Worm (Caenorhabditis elegans) whole organism, L3 larva: ENCODE measurements around the gene sknr-1.

ENCODE experiments used
- R02D3.7 ChIP-seq: fragments of 150-350 bp; optimal IDR thresholded peaks from 2 replicates; lab custom pipeline; 2014; ENCODE audit warnings: missing biosample characterization, missing genetic modification characterization
- ZK546.5 ChIP-seq: sonication (generic microtip); optimal IDR thresholded peaks from 2 replicates; lab custom pipeline; 2017; ENCODE audit warnings: missing biosample characterization, missing genetic modification characterization
- ceh-16 ChIP-seq: sonication (generic microtip); optimal IDR thresholded peaks from 2 replicates; lab custom pipeline; 2017; ENCODE audit warnings: missing biosample characterization, missing genetic modification characterization
- ceh-28 ChIP-seq: fragments of 150-350 bp; optimal IDR thresholded peaks from 2 replicates; lab custom pipeline; 2014; ENCODE audit warnings: missing biosample characterization, missing genetic modification reagents, missing genetic modification characterization
- ceh-82 ChIP-seq: fragments of 150-350 bp; optimal IDR thresholded peaks from 2 replicates; lab custom pipeline; 2014; ENCODE audit warnings: missing biosample characterization, missing genetic modification characterization
- ceh-9 ChIP-seq: sonication (generic microtip); optimal IDR thresholded peaks from 2 replicates; lab custom pipeline; 2018; ENCODE audit warnings: missing biosample characterization, missing genetic modification characterization
- daf-12 ChIP-seq: fragments of 150-350 bp; optimal IDR thresholded peaks from 2 replicates; lab custom pipeline; 2014; ENCODE audit warnings: missing biosample characterization, missing genetic modification reagents, missing genetic modification characterization
- egl-27 ChIP-seq: sonication (generic microtip); optimal IDR thresholded peaks from 4 replicates; lab custom pipeline; 2017; ENCODE audit warnings: missing biosample characterization, missing genetic modification reagents, missing genetic modification characterization
- egl-5 ChIP-seq: fragments of 150-350 bp; optimal IDR thresholded peaks from 2 replicates; lab custom pipeline; 2017; ENCODE audit warnings: missing biosample characterization, missing genetic modification reagents, missing genetic modification characterization, inconsistent platforms
- elt-2 ChIP-seq: sonication (generic microtip); optimal IDR thresholded peaks from 2 replicates; lab custom pipeline; 2016; ENCODE audit warnings: missing genetic modification reagents, mild to moderate bottlenecking, missing genetic modification characterization, missing compliant biosample characterization
- elt-3 ChIP-seq, 3 experiments: fragments of 150-350 bp in 1 of 3; sonication (generic microtip) in 2 of 3; optimal IDR thresholded peaks; 2 replicates in 2 of 3; 4 replicates in 1 of 3; lab custom pipeline; 2014 to 2017; ENCODE audit warnings: missing biosample characterization in 3 of 3, missing genetic modification characterization in 3 of 3
- eor-1 ChIP-seq, 2 experiments: fragments of 150-350 bp; optimal IDR thresholded peaks; 2 replicates each; lab custom pipeline; 2014 to 2018; ENCODE audit warnings: missing biosample characterization in 2 of 2, missing genetic modification characterization in 2 of 2
- fkh-10 ChIP-seq: sonication (generic microtip); optimal IDR thresholded peaks from 2 replicates; lab custom pipeline; 2017; ENCODE audit warnings: missing biosample characterization, missing genetic modification reagents, missing genetic modification characterization
- fkh-2 ChIP-seq: fragments of 150-350 bp; optimal IDR thresholded peaks from 2 replicates; lab custom pipeline; 2014; ENCODE audit warnings: missing biosample characterization, missing genetic modification reagents, missing genetic modification characterization
- fos-1 ChIP-seq: fragments of 150-350 bp; optimal IDR thresholded peaks from 2 replicates; lab custom pipeline; 2014; ENCODE audit warnings: missing biosample characterization, missing genetic modification characterization
- hmg-11 ChIP-seq: sonication (generic microtip); optimal IDR thresholded peaks from 2 replicates; lab custom pipeline; 2016; ENCODE audit warnings: missing genetic modification characterization, missing compliant biosample characterization
- jun-1 ChIP-seq: fragments of 150-350 bp; optimal IDR thresholded peaks from 2 replicates; lab custom pipeline; 2014; ENCODE audit warnings: missing biosample characterization, missing genetic modification reagents, missing genetic modification characterization
- lin-15B ChIP-seq: fragments of 150-350 bp; optimal IDR thresholded peaks from 2 replicates; lab custom pipeline; 2014; ENCODE audit warnings: missing biosample characterization, missing genetic modification characterization
- lin-39 ChIP-seq: fragments of 150-350 bp; optimal IDR thresholded peaks from 2 replicates; lab custom pipeline; 2018; ENCODE audit warnings: missing biosample characterization, missing genetic modification reagents, missing genetic modification characterization
- lsy-12 ChIP-seq: sonication (generic microtip); optimal IDR thresholded peaks from 2 replicates; lab custom pipeline; 2016; ENCODE audit warnings: mild to moderate bottlenecking, missing genetic modification characterization, missing compliant biosample characterization
- mdl-1 ChIP-seq: fragments of 150-350 bp; optimal IDR thresholded peaks from 2 replicates; lab custom pipeline; 2014; ENCODE audit warnings: missing biosample characterization, missing genetic modification characterization
- mml-1 ChIP-seq: fragments of 150-350 bp; sonication (generic microtip); optimal IDR thresholded peaks from 3 replicates; lab custom pipeline; 2014; ENCODE audit warnings: missing biosample characterization, missing genetic modification characterization
- nfya-1 ChIP-seq: sonication (generic microtip); optimal IDR thresholded peaks from 2 replicates; lab custom pipeline; 2017; ENCODE audit warnings: missing genetic modification characterization, mild to moderate bottlenecking, missing compliant biosample characterization, antibody characterized with exemption, moderate library complexity; ENCODE audit not compliant: insufficient read depth
- nhr-11 ChIP-seq: fragments of 150-350 bp; optimal IDR thresholded peaks from 2 replicates; lab custom pipeline; 2014; ENCODE audit warnings: missing biosample characterization, missing genetic modification characterization
- nhr-12 ChIP-seq: fragments of 150-350 bp; optimal IDR thresholded peaks from 2 replicates; lab custom pipeline; 2014; ENCODE audit warnings: missing biosample characterization, missing genetic modification characterization
- nhr-23 ChIP-seq: fragments of 150-350 bp; optimal IDR thresholded peaks from 2 replicates; lab custom pipeline; 2014; ENCODE audit warnings: missing biosample characterization, missing genetic modification reagents, missing genetic modification characterization
- nhr-28 ChIP-seq: fragments of 150-350 bp; optimal IDR thresholded peaks from 2 replicates; lab custom pipeline; 2014; ENCODE audit warnings: missing biosample characterization, missing genetic modification characterization
- nhr-43 ChIP-seq: sonication (generic microtip); optimal IDR thresholded peaks from 2 replicates; lab custom pipeline; 2016; ENCODE audit warnings: mild to moderate bottlenecking, missing genetic modification characterization, missing compliant biosample characterization; ENCODE audit not compliant: poor library complexity, severe bottlenecking
- nhr-67 ChIP-seq: fragments of 150-350 bp; optimal IDR thresholded peaks from 2 replicates; lab custom pipeline; 2014; ENCODE audit warnings: missing biosample characterization, missing genetic modification characterization
- nhr-76 ChIP-seq: fragments of 150-350 bp; sonication (generic microtip); optimal IDR thresholded peaks from 5 replicates; lab custom pipeline; 2014; ENCODE audit warnings: missing biosample characterization, missing genetic modification characterization
- nhr-77 ChIP-seq: fragments of 150-350 bp; optimal IDR thresholded peaks from 2 replicates; lab custom pipeline; 2014; ENCODE audit warnings: missing biosample characterization, missing genetic modification characterization
- pha-4 ChIP-seq: fragments of 150-350 bp; optimal IDR thresholded peaks from 2 replicates; lab custom pipeline; 2014; ENCODE audit warnings: missing biosample characterization, missing genetic modification reagents, missing genetic modification characterization
- tbx-2 ChIP-seq: sonication (generic microtip); optimal IDR thresholded peaks from 2 replicates; lab custom pipeline; 2016; ENCODE audit warnings: mild to moderate bottlenecking, missing genetic modification characterization, missing compliant biosample characterization
- unc-39 ChIP-seq: sonication (generic microtip); optimal IDR thresholded peaks from 4 replicates; lab custom pipeline; 2017; ENCODE audit warnings: missing biosample characterization, missing genetic modification characterization
- unc-62 ChIP-seq: fragments of 150-350 bp; sonication (generic microtip); optimal IDR thresholded peaks from 4 replicates; lab custom pipeline; 2014; ENCODE audit warnings: missing biosample characterization, missing genetic modification reagents, missing genetic modification characterization
- ztf-11 ChIP-seq: fragments of 150-350 bp; optimal IDR thresholded peaks from 2 replicates; lab custom pipeline; 2014; ENCODE audit warnings: missing biosample characterization, missing genetic modification characterization
- ztf-4 ChIP-seq: fragments of 150-350 bp; optimal IDR thresholded peaks from 2 replicates; lab custom pipeline; 2014; ENCODE audit warnings: missing biosample characterization, missing genetic modification characterization

sknr-1 gene

ce11 chrV:2656159-2656558, 30.9 kb upstream of the sknr-1 start:
- TF ChIP-seq ztf-11 (tag; lab: Kevin White, UChicago) = no peak
- TF ChIP-seq elt-2 = peak; percentile 43
- no peak for TF ChIP-seq ceh-16 (tag; lab: Kevin White, UChicago)
- TF ChIP-seq lin-15B (tag; lab: Kevin White, UChicago) = no peak
- TF ChIP-seq pha-4 = peak; percentile 78

DNA sequence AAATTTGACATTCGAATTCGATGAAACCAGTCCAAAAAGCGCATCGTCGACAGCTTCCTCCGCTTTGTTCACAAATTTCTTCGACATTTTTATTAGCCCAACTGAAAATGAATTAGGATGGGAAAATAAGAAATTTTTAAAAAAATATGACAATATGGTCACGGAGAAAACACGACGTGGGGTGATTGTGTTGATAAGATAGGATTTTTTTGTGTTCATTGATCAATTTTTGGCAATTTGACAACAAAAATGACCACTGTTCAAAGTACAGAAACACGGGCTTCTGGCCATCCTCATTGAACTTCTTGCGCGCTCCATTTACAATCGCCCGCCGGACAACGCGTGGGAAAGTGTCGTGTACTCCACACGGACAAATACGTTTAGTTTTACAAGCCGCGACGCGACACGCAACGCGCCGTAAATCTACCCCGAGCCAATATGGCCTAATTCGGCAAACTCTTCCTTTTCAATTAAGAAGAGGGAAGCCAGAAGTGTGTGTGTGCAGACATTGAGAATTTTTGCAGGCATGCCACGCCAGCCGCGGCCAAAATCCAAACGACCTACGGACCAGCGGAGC, 27.4 kb upstream of the sknr-1 start, which contains the start of the genes W02H5.8 and angl-1:
TSS of gene W02H5.8 (minus strand) at position 101 of the 577 bp plus-strand sequence.
TSS of gene angl-1 (plus strand) at position 527 of the 577 bp plus-strand sequence.
- TF ChIP-seq egl-27 (tag; lab: Kevin White, UChicago) = no peak
- no peak for TF ChIP-seq nhr-28
- TF ChIP-seq mdl-1 = no peak
- no peak for TF ChIP-seq jun-1
- no peak for TF ChIP-seq egl-5 (tag; lab: Kevin White, UChicago)
- no peak for TF ChIP-seq elt-2
- TF ChIP-seq nhr-23 (tag; lab: Kevin White, UChicago) = no peak
- TF ChIP-seq nhr-11 = no peak
- no peak for TF ChIP-seq nhr-67 (tag; lab: Kevin White, UChicago)
- no peak for TF ChIP-seq fkh-2 (tag; lab: Kevin White, UChicago)
- no peak for TF ChIP-seq tbx-2 (tag; lab: Kevin White, UChicago)
- no peak for TF ChIP-seq nhr-12
- TF ChIP-seq nhr-77 = no peak
- no peak for TF ChIP-seq ceh-28 (tag; lab: Kevin White, UChicago)
- no peak for TF ChIP-seq pha-4
- TF ChIP-seq, all 47 proteins: peak for 0

DNA sequence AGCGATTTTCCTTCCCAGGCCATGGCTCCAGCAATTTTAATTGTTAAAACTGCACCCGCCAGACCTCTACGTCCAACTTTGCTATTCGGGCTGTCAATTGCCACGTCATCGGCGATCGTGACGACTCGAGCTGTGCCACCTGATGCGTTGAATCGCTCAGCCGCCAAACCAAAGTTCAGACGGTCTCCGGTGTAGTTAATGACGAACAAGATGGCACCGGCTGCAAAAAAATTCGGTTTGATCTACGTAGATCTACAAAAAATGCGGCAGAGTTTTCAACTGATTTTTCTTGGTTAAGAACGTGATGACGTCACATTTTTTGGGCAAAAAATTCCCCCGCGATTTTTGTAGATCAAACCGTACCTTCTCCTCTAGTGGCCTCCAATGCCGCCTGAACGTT, 25.7 kb upstream of the sknr-1 start:
- no peak for TF ChIP-seq ZK546.5 (tag; lab: Kevin White, UChicago)
- no peak for TF ChIP-seq ceh-82 (tag; lab: Kevin White, UChicago)
- TF ChIP-seq ztf-4 (tag; lab: Kevin White, UChicago) = no peak
- TF ChIP-seq unc-39 (tag; lab: Kevin White, UChicago) = no peak
- TF ChIP-seq ceh-9 = no peak
- no peak for TF ChIP-seq lin-15B (tag; lab: Kevin White, UChicago)
- no peak for TF ChIP-seq R02D3.7
- TF ChIP-seq jun-1 = no peak

DNA sequence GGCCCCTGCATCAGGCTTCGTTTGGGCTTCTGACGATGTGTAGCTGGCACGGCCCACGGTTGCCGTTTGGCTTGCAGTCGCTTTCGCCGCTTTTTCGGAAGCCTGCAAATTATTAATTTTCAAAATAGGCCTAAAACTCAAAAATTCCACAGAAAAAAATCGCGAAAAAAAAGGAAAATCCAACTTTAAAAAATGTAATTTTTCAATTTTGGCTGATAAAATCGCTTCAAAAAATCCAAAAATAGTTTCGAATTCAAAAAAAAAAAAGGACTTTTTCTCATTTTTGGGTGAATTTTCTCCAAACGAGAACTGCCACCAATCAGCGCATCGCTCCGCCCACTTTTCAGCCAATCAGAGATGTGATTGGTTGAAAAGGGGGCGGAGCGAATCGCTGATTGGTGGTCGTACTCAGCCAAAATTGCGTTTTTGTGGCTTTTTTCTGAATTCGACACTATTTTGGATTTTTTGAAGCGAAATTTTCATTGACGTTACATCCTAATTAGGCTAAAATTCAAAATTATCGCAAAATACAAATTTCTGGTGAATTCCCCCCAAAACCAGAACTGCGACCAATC, 22.0 kb upstream of the sknr-1 start:
- no peak for TF ChIP-seq R02D3.7
- TF ChIP-seq nfya-1 (tag; lab: Kevin White, UChicago) = peak; percentile 86

DNA sequence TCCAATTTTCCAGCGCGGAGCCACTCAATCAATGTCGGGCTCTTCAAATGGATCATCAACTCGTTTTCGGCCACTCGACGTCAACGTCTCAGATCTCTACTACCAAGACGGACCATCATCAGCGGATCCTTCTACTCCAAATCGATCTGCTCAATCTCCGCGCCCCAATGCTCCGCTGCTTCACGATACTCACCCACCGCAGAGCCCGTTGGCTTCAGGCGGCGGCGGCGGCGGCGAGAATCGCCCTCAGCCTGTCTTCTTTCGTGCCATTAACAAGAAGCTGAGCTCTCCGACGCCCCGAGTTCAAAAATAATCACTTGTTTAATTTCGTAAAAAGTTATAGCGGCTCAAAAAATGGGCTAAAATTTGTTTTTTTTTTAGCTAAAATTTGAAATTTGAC, 20.8 kb upstream of the sknr-1 start:
- no peak for TF ChIP-seq egl-5 (tag; lab: Kevin White, UChicago)
- TF ChIP-seq fkh-2 (tag; lab: Kevin White, UChicago) = no peak
- no peak for TF ChIP-seq lsy-12 (tag; lab: Kevin White, UChicago)
- no peak for TF ChIP-seq nhr-11
- no peak for TF ChIP-seq nhr-43 (tag; lab: Kevin White, UChicago)
- TF ChIP-seq nhr-67 (tag; lab: Kevin White, UChicago) = no peak
- no peak for TF ChIP-seq nhr-77
- no peak for TF ChIP-seq tbx-2 (tag; lab: Kevin White, UChicago)
- no peak for TF ChIP-seq R02D3.7
- TF ChIP-seq mml-1 (tag; lab: Kevin White, UChicago) = no peak

DNA sequence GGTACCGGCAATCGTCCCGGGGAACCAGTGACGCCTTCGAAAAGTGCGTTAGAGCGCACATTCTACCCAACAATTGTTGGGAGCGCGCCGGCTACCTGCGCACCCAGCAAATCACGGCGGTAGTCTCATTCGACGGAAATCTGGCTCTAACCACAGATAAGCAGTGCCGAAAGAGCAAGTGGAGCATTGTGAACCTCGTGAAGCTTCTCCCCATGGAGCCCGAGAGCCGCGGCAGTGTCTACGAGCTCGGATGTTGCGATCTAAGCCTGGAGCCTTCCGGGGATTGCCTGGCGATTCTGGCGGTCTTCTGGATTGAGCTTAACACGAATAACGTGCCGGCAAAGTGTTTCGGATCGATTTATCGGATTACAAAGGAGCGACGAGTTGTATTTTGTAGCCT, 14.2 kb upstream of the sknr-1 start:
- no peak for TF ChIP-seq fos-1 (tag; lab: Kevin White, UChicago)
- no peak for TF ChIP-seq nhr-77
- TF ChIP-seq eor-1 (tag; optimal IDR thresholded peaks at IDR 0.05; lab: Kevin White, UChicago) = no peak

ce11 chrV:2639035-2639434, 13.8 kb upstream of the sknr-1 start, which contains the start of gene W02H5.2:
Gene W02H5.2, plus strand, starts transcription at chrV:2639335.
- TF ChIP-seq unc-62 (GFP tag; lab: Kevin White, UChicago) (no peak), egl-5 (tag; lab: Kevin White, UChicago) (no peak), fkh-10 (no peak), ztf-11 (tag; lab: Kevin White, UChicago) (no peak), nhr-12 (no peak), nfya-1 (tag; lab: Kevin White, UChicago) (no peak), nhr-76 (tag; lab: Kevin White, UChicago) (no peak), nhr-28 (no peak), hmg-11 (tag; lab: Kevin White, UChicago) (no peak), ztf-4 (tag; lab: Kevin White, UChicago) (no peak), daf-12 (tag; lab: Kevin White, UChicago) (no peak), fos-1 (tag; lab: Kevin White, UChicago) (no peak), nhr-77 (no peak), lin-39 (tag; lab: Kevin White, UChicago) (no peak), elt-3 (tag; optimal IDR thresholded peaks at IDR 0.05; lab: Kevin White, UChicago) (no peak)
- TF ChIP-seq, all 47 proteins: peak for 0
